Fruit fly (Drosophila melanogaster) whole organism, adult: ENCODE results near the gene al.

Source experiments
- CG11617 ChIP-seq: fragments of 200-800 bp; sonication (Bioruptor generic); optimal IDR thresholded peaks from 2 replicates; lab custom pipeline; 2017; ENCODE audit warnings: mild to moderate bottlenecking, missing biosample characterization, missing genetic modification reagents, missing genetic modification characterization
- CG12768 ChIP-seq: fragments of 200-800 bp; sonication (Bioruptor generic); optimal IDR thresholded peaks from 2 replicates; lab custom pipeline; 2017; ENCODE audit warnings: missing biosample characterization, missing genetic modification characterization, mild to moderate bottlenecking, moderate library complexity, missing genetic modification reagents
- CG14711 ChIP-seq: fragments of 200-800 bp; sonication (Bioruptor generic); optimal IDR thresholded peaks from 2 replicates; lab custom pipeline; 2018; ENCODE audit warnings: missing biosample characterization, mild to moderate bottlenecking, missing genetic modification characterization, moderate library complexity
- CG1620 ChIP-seq: fragments of 200-800 bp; sonication (Bioruptor generic); optimal IDR thresholded peaks from 2 replicates; lab custom pipeline; 2016; ENCODE audit warnings: missing biosample characterization, missing genetic modification characterization
- CG5204 ChIP-seq: fragments of 200-800 bp; sonication (Bioruptor generic); optimal IDR thresholded peaks from 2 replicates; lab custom pipeline; 2016; ENCODE audit warnings: missing biosample characterization, missing genetic modification characterization
- Clk ChIP-seq: fragments of 200-800 bp; sonication (Bioruptor generic); optimal IDR thresholded peaks from 2 replicates; lab custom pipeline; 2017; ENCODE audit warnings: missing biosample characterization, missing genetic modification characterization
- Crg-1 ChIP-seq: fragments of 200-800 bp; sonication (Bioruptor generic); optimal IDR thresholded peaks from 2 replicates; lab custom pipeline; 2016; ENCODE audit warnings: missing biosample characterization, missing genetic modification characterization
- Hr96 ChIP-seq: fragments of 200-800 bp; sonication (Bioruptor generic); optimal IDR thresholded peaks from 2 replicates; lab custom pipeline; 2016; ENCODE audit warnings: missing biosample characterization, missing genetic modification characterization
- Mnt ChIP-seq: fragments of 200-800 bp; sonication (Bioruptor generic); optimal IDR thresholded peaks from 2 replicates; lab custom pipeline; 2016; ENCODE audit warnings: missing biosample characterization, mild to moderate bottlenecking, missing genetic modification characterization
- kay ChIP-seq: fragments of 200-800 bp; sonication (Bioruptor generic); peaks from one replicate; lab custom pipeline; 2016; ENCODE audit warnings: missing biosample characterization, missing genetic modification characterization, borderline replicate concordance
- pad ChIP-seq: fragments of 200-800 bp; sonication (Bioruptor generic); optimal IDR thresholded peaks from 3 replicates; lab custom pipeline; 2017; ENCODE audit warnings: missing biosample characterization, missing genetic modification characterization, mild to moderate bottlenecking, moderate library complexity, missing genetic modification reagents
- tj ChIP-seq: fragments of 200-800 bp; sonication (Bioruptor generic); optimal IDR thresholded peaks from 3 replicates; lab custom pipeline; 2017; ENCODE audit warnings: missing biosample characterization, mild to moderate bottlenecking, missing genetic modification characterization, moderate library complexity
- toe ChIP-seq: fragments of 200-800 bp; sonication (Bioruptor generic); optimal IDR thresholded peaks from 2 replicates; lab custom pipeline; 2016; ENCODE audit warnings: missing biosample characterization, missing genetic modification characterization

DNA sequence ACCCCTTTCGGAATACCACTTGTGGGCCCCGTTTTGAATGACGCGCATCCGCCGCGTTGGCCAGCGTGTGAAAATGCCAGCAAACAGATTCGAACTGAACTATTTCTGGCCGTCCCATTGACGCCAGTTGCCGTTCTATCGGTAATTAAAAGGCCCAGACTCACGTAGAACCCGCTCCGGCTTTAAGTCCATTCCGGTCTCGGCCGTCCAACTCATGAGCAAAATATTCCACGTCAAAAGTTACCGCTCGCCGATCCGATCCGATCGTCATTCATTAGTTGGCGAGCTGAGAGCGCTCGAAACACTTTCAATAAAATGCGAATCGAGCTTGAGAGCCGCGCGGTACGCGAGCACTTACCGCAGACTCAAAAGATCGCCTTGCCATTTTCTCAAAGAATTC lies 56.5 kb downstream of the al start:
- TF ChIP-seq Clk (GFP tag; lab: Kevin White, UChicago): no peak
- TF ChIP-seq Mnt (GFP tag; lab: Kevin White, UChicago): no peak
- no peak for TF ChIP-seq Hr96 (GFP tag; lab: Kevin White, UChicago)
- TF ChIP-seq CG1620: no peak
- no peak for TF ChIP-seq CG11617 (GFP tag; lab: Kevin White, UChicago)
- TF ChIP-seq CG12768 (GFP tag; lab: Kevin White, UChicago): no peak
- TF ChIP-seq Crg-1 (GFP tag; lab: Kevin White, UChicago): no peak
- peak; percentile 41 for TF ChIP-seq kay (GFP tag; lab: Kevin White, UChicago)
- no peak for TF ChIP-seq CG14711
- no peak for TF ChIP-seq toe (GFP tag; lab: Kevin White, UChicago)
- no peak for TF ChIP-seq tj (GFP tag; lab: Kevin White, UChicago)
- no peak for TF ChIP-seq pad (GFP tag; lab: Kevin White, UChicago)
- TF ChIP-seq CG5204: no peak
